Worm (Caenorhabditis elegans) whole organism, mixed stage, embryonic: ENCODE measurements around the gene pak-1.

Experiments
- M03D4.4 ChIP-seq: sonication (generic microtip); optimal IDR thresholded peaks from 2 replicates; lab custom pipeline; 2017; ENCODE audit warnings: mild to moderate bottlenecking, missing genetic modification characterization, missing compliant biosample characterization
- bed-3 ChIP-seq: fragments of 200-800 bp; sonication (Bioruptor generic); optimal IDR thresholded peaks from 3 replicates; lab custom pipeline; 2018; ENCODE audit warnings: mild to moderate bottlenecking, missing genetic modification characterization, moderate library complexity, missing compliant biosample characterization
- blmp-1 ChIP-seq: fragments of 150-350 bp; optimal IDR thresholded peaks from 2 replicates; lab custom pipeline; 2014; ENCODE audit warnings: missing biosample characterization, missing genetic modification characterization
- ceh-43 ChIP-seq: fragments of 200-800 bp; sonication (Bioruptor generic); optimal IDR thresholded peaks from 2 replicates; lab custom pipeline; 2018; ENCODE audit warnings: mild to moderate bottlenecking, missing genetic modification characterization, moderate library complexity, missing compliant biosample characterization
- ceh-83 ChIP-seq: fragments of 200-800 bp; sonication (Bioruptor generic); optimal IDR thresholded peaks from 2 replicates; lab custom pipeline; 2018; ENCODE audit warnings: mild to moderate bottlenecking, missing genetic modification characterization, missing compliant biosample characterization
- ces-1 ChIP-seq: fragments of 150-350 bp; optimal IDR thresholded peaks from 2 replicates; lab custom pipeline; 2014; ENCODE audit warnings: missing biosample characterization, missing genetic modification reagents, missing genetic modification characterization
- cnd-1 ChIP-seq: fragments of 200-800 bp; sonication (Bioruptor generic); optimal IDR thresholded peaks from 2 replicates; lab custom pipeline; 2018; ENCODE audit warnings: mild to moderate bottlenecking, missing genetic modification characterization, missing compliant biosample characterization
- drap-1 ChIP-seq: fragments of 200-800 bp; sonication (Bioruptor generic); optimal IDR thresholded peaks from 3 replicates; lab custom pipeline; 2018; ENCODE audit warnings: mild to moderate bottlenecking, missing genetic modification characterization, missing compliant biosample characterization
- elt-1 ChIP-seq: sonication (generic microtip); optimal IDR thresholded peaks from 2 replicates; lab custom pipeline; 2017; ENCODE audit warnings: missing genetic modification characterization, mild to moderate bottlenecking, missing compliant biosample characterization, antibody characterized with exemption, moderate library complexity, borderline replicate concordance; ENCODE audit not compliant: insufficient read depth
- elt-3 ChIP-seq: fragments of 150-350 bp; optimal IDR thresholded peaks from 2 replicates; lab custom pipeline; 2014; ENCODE audit warnings: missing biosample characterization, missing genetic modification characterization
- flh-1 ChIP-seq: fragments of 200-800 bp; sonication (Bioruptor generic); optimal IDR thresholded peaks from 2 replicates; lab custom pipeline; 2018; ENCODE audit warnings: mild to moderate bottlenecking, missing genetic modification characterization, moderate library complexity, missing compliant biosample characterization
- ham-2 ChIP-seq: fragments of 200-800 bp; sonication (Bioruptor generic); optimal IDR thresholded peaks from 2 replicates; lab custom pipeline; 2018; ENCODE audit warnings: mild to moderate bottlenecking, missing genetic modification characterization, missing compliant biosample characterization
- hlh-1 ChIP-seq: fragments of 150-350 bp; optimal IDR thresholded peaks from 2 replicates; lab custom pipeline; 2014; ENCODE audit warnings: missing biosample characterization, missing genetic modification reagents, missing genetic modification characterization
- lin-13 ChIP-seq: fragments of 150-350 bp; optimal IDR thresholded peaks from 2 replicates; lab custom pipeline; 2014; ENCODE audit warnings: missing biosample characterization, missing genetic modification characterization
- lin-32 ChIP-seq: fragments of 200-800 bp; sonication (Bioruptor generic); optimal IDR thresholded peaks from 2 replicates; lab custom pipeline; 2018; ENCODE audit warnings: mild to moderate bottlenecking, missing genetic modification characterization, missing compliant biosample characterization
- lsy-2 ChIP-seq: fragments of 150-350 bp; optimal IDR thresholded peaks from 2 replicates; lab custom pipeline; 2014; ENCODE audit warnings: missing biosample characterization, missing genetic modification characterization
- mep-1 ChIP-seq: fragments of 150-350 bp; optimal IDR thresholded peaks from 2 replicates; lab custom pipeline; 2017; ENCODE audit warnings: missing biosample characterization, missing genetic modification reagents, missing genetic modification characterization, inconsistent platforms
- mls-2 ChIP-seq: sonication (generic microtip); optimal IDR thresholded peaks from 2 replicates; lab custom pipeline; 2016; ENCODE audit warnings: mild to moderate bottlenecking, missing genetic modification characterization, moderate library complexity, missing compliant biosample characterization
- nhr-12 ChIP-seq: fragments of 150-350 bp; optimal IDR thresholded peaks from 2 replicates; lab custom pipeline; 2014; ENCODE audit warnings: missing biosample characterization, missing genetic modification characterization
- nhr-2 ChIP-seq: fragments of 150-350 bp; optimal IDR thresholded peaks from 2 replicates; lab custom pipeline; 2014; ENCODE audit warnings: missing biosample characterization, missing genetic modification characterization
- nhr-237 ChIP-seq: fragments of 150-350 bp; optimal IDR thresholded peaks from 2 replicates; lab custom pipeline; 2014; ENCODE audit warnings: missing biosample characterization, missing genetic modification characterization
- nhr-28 ChIP-seq: fragments of 150-350 bp; optimal IDR thresholded peaks from 2 replicates; lab custom pipeline; 2014; ENCODE audit warnings: missing biosample characterization, missing genetic modification characterization
- nhr-76 ChIP-seq: sonication (generic microtip); optimal IDR thresholded peaks from 2 replicates; lab custom pipeline; 2017; ENCODE audit warnings: missing biosample characterization, missing genetic modification characterization
- pha-4 ChIP-seq: fragments of 150-350 bp; optimal IDR thresholded peaks from 2 replicates; lab custom pipeline; 2018; ENCODE audit warnings: missing biosample characterization, missing genetic modification reagents, missing genetic modification characterization
- snpc-4 ChIP-seq: fragments of 150-350 bp; optimal IDR thresholded peaks from 2 replicates; lab custom pipeline; 2014; ENCODE audit warnings: missing biosample characterization, missing genetic modification characterization
- sptf-1 ChIP-seq: sonication (generic microtip); optimal IDR thresholded peaks from 2 replicates; lab custom pipeline; 2017; ENCODE audit warnings: mild to moderate bottlenecking, missing genetic modification characterization, moderate library complexity, missing compliant biosample characterization
- unc-120 ChIP-seq: sonication (generic microtip); optimal IDR thresholded peaks from 2 replicates; lab custom pipeline; 2017; ENCODE audit warnings: missing genetic modification characterization, missing compliant biosample characterization; ENCODE audit not compliant: poor library complexity, severe bottlenecking
- unc-39 ChIP-seq: fragments of 150-350 bp; optimal IDR thresholded peaks from 2 replicates; lab custom pipeline; 2014; ENCODE audit warnings: missing biosample characterization, missing genetic modification characterization
- zip-8 ChIP-seq: fragments of 150-350 bp; optimal IDR thresholded peaks from 2 replicates; lab custom pipeline; 2014; ENCODE audit warnings: missing biosample characterization, missing genetic modification characterization
- ztf-11 ChIP-seq: fragments of 150-350 bp; optimal IDR thresholded peaks from 2 replicates; lab custom pipeline; 2014; ENCODE audit warnings: missing biosample characterization, missing genetic modification characterization

Gene pak-1

ce11 chrX:6041094-6041441 is 7.3 kb downstream of the pak-1 start:
- TF ChIP-seq hlh-1 (tag; lab: Kevin White, UChicago), result peak; percentile 7
- no peak for TF ChIP-seq blmp-1 (tag; lab: Kevin White, UChicago)

- TF ChIP-seq sptf-1 (peak; percentile 60), ces-1 (peak; percentile 36), ztf-11 (no peak), lin-32 (GFP tag; lab: Kevin White, UChicago) (no peak), ham-2 (GFP tag; lab: Kevin White, UChicago) (no peak), mls-2 (tag; lab: Kevin White, UChicago) (peak; percentile 5), lin-13 (tag; lab: Kevin White, UChicago) (no peak), M03D4.4 (tag; lab: Kevin White, UChicago) (peak; percentile 65), ceh-83 (GFP tag; lab: Kevin White, UChicago) (no peak), zip-8 (tag; lab: Kevin White, UChicago) (peak; percentile 56), pha-4 (tag; lab: Kevin White, UChicago) (no peak), nhr-12 (tag; lab: Kevin White, UChicago) (no peak), elt-1 (tag; lab: Kevin White, UChicago) (no peak), unc-120 (tag; lab: Kevin White, UChicago) (peak; percentile 45), unc-39 (no peak), hlh-1 (tag; lab: Kevin White, UChicago) (no peak), bed-3 (GFP tag; lab: Kevin White, UChicago) (no peak), flh-1 (GFP tag; lab: Kevin White, UChicago) (no peak), ceh-43 (GFP tag; lab: Kevin White, UChicago) (no peak), cnd-1 (tag; lab: Kevin White, UChicago) (no peak), nhr-76 (tag; lab: Kevin White, UChicago) (no peak), snpc-4 (tag; lab: Kevin White, UChicago) (no peak)
- TF ChIP-seq, all 35 proteins: peak for 6
Measured at ce11 chrX:6040435-6041093, 7.8 kb downstream of the pak-1 start.

ce11 chrX:6039544-6039943 is 8.9 kb downstream of the pak-1 start, which contains the start of gene hsp-25:
hsp-25 (minus strand) TSS chrX:6039644.
- TF ChIP-seq cnd-1 (tag; lab: Kevin White, UChicago) (no peak), unc-39 (no peak)

- TF ChIP-seq hlh-1 (tag; lab: Kevin White, UChicago) (no peak), ces-1 (no peak), elt-1 (tag; lab: Kevin White, UChicago) (no peak), flh-1 (GFP tag; lab: Kevin White, UChicago) (no peak), pha-4 (tag; lab: Kevin White, UChicago) (no peak), nhr-76 (tag; lab: Kevin White, UChicago) (no peak), drap-1 (GFP tag; lab: Kevin White, UChicago) (no peak), unc-120 (tag; lab: Kevin White, UChicago) (no peak), nhr-237 (tag; lab: Kevin White, UChicago) (no peak), nhr-28 (tag; lab: Kevin White, UChicago) (no peak), mep-1 (tag; lab: Kevin White, UChicago) (no peak), M03D4.4 (tag; lab: Kevin White, UChicago) (no peak), nhr-2 (no peak), elt-3 (tag; lab: Kevin White, UChicago) (no peak), cnd-1 (tag; lab: Kevin White, UChicago) (no peak), lin-32 (GFP tag; lab: Kevin White, UChicago) (no peak), mls-2 (tag; lab: Kevin White, UChicago) (no peak), ceh-43 (GFP tag; lab: Kevin White, UChicago) (no peak), unc-39 (no peak)
Measured at ce11 chrX:6031169-6031568, 17.2 kb downstream of the pak-1 start, which contains the start of gene ipp-5. ipp-5 (plus strand) TSS chrX:6031469.

- TF ChIP-seq ces-1 (no peak), nhr-2 (no peak), bed-3 (GFP tag; lab: Kevin White, UChicago) (no peak), ceh-83 (GFP tag; lab: Kevin White, UChicago) (no peak), nhr-12 (tag; lab: Kevin White, UChicago) (no peak), pha-4 (tag; lab: Kevin White, UChicago) (no peak), lsy-2 (tag; lab: Kevin White, UChicago) (no peak), drap-1 (GFP tag; lab: Kevin White, UChicago) (no peak), mep-1 (tag; lab: Kevin White, UChicago) (no peak), zip-8 (tag; lab: Kevin White, UChicago) (no peak), M03D4.4 (tag; lab: Kevin White, UChicago) (no peak), cnd-1 (tag; lab: Kevin White, UChicago) (no peak), unc-39 (no peak)
Measured at ce11 chrX:6029075-6029474, 19.3 kb downstream of the pak-1 start.
